Fruit fly (Drosophila melanogaster) whole organism, prepupa: ENCODE results near the gene CG33111.

Experiments
- Blimp-1 ChIP-seq: fragments of 200-800 bp; sonication (Bioruptor generic); optimal IDR thresholded peaks from 3 replicates; lab custom pipeline; 2017; ENCODE audit warnings: missing biosample characterization, missing genetic modification characterization, mild to moderate bottlenecking, moderate library complexity, missing genetic modification reagents
- CG10631 ChIP-seq: fragments of 200-800 bp; sonication (Bioruptor generic); optimal IDR thresholded peaks from 2 replicates; lab custom pipeline; 2016; ENCODE audit warnings: missing biosample characterization, missing genetic modification characterization
- CG11294 ChIP-seq: fragments of 200-800 bp; sonication (Bioruptor generic); IDR thresholded peaks from 2 replicates; pipeline ENCODE4 v1.3.6; 2022; ENCODE audit warnings: missing biosample characterization, missing genetic modification characterization
- CG11762 ChIP-seq: fragments of 200-800 bp; sonication (Bioruptor generic); optimal IDR thresholded peaks from 3 replicates; lab custom pipeline; 2016; ENCODE audit warnings: missing biosample characterization, missing genetic modification characterization; ENCODE audit not compliant: insufficient read depth
- CG1621 ChIP-seq: fragments of 200-800 bp; sonication (Bioruptor generic); optimal IDR thresholded peaks from 3 replicates; lab custom pipeline; 2018; ENCODE audit warnings: missing biosample characterization, mild to moderate bottlenecking, missing genetic modification characterization
- CG16779 ChIP-seq: fragments of 200-800 bp; sonication (Bioruptor generic); optimal IDR thresholded peaks from 3 replicates; lab custom pipeline; 2017; ENCODE audit warnings: missing biosample characterization, mild to moderate bottlenecking, missing genetic modification characterization
- CG31627 ChIP-seq: fragments of 200-800 bp; sonication (Bioruptor generic); optimal IDR thresholded peaks from 3 replicates; lab custom pipeline; 2016; ENCODE audit warnings: missing biosample characterization, missing genetic modification characterization
- CG32006 ChIP-seq: fragments of 200-800 bp; sonication (Bioruptor generic); optimal IDR thresholded peaks from 3 replicates; lab custom pipeline; 2017; ENCODE audit warnings: missing biosample characterization, mild to moderate bottlenecking, missing genetic modification characterization
- CG34406 ChIP-seq: fragments of 200-800 bp; sonication (Bioruptor generic); optimal IDR thresholded peaks from 3 replicates; lab custom pipeline; 2016; ENCODE audit warnings: missing biosample characterization, missing genetic modification characterization
- CG3919 ChIP-seq: fragments of 200-800 bp; sonication (Bioruptor generic); optimal IDR thresholded peaks from 3 replicates; lab custom pipeline; 2016; ENCODE audit warnings: missing biosample characterization, missing genetic modification characterization
- CG4318 ChIP-seq: fragments of 200-800 bp; sonication (Bioruptor generic); optimal IDR thresholded peaks from 3 replicates; lab custom pipeline; 2017; ENCODE audit warnings: missing biosample characterization, mild to moderate bottlenecking, missing genetic modification characterization
- CG6163 ChIP-seq: fragments of 200-800 bp; sonication (Bioruptor generic); IDR thresholded peaks from 3 replicates; pipeline ENCODE4 v1.3.6; 2022; ENCODE audit warnings: missing biosample characterization, missing genetic modification characterization
- CG6792 ChIP-seq: fragments of 200-800 bp; sonication (Bioruptor generic); optimal IDR thresholded peaks from 3 replicates; lab custom pipeline; 2016; ENCODE audit warnings: missing biosample characterization, missing genetic modification characterization
- CG6808 ChIP-seq: fragments of 200-800 bp; sonication (Bioruptor generic); optimal IDR thresholded peaks from 3 replicates; lab custom pipeline; 2017; ENCODE audit warnings: missing biosample characterization, missing genetic modification characterization, mild to moderate bottlenecking, moderate library complexity, missing genetic modification reagents
- CG6854 ChIP-seq: fragments of 200-800 bp; sonication (Bioruptor generic); optimal IDR thresholded peaks from 2 replicates; lab custom pipeline; 2017; ENCODE audit warnings: missing biosample characterization, mild to moderate bottlenecking, missing genetic modification characterization
- CG8319 ChIP-seq: fragments of 200-800 bp; sonication (Bioruptor generic); optimal IDR thresholded peaks from 3 replicates; lab custom pipeline; 2016; ENCODE audit warnings: missing biosample characterization, missing genetic modification characterization
- CG8632 ChIP-seq: fragments of 200-800 bp; sonication (Bioruptor generic); optimal IDR thresholded peaks from 3 replicates; lab custom pipeline; 2016; ENCODE audit warnings: missing biosample characterization, missing genetic modification characterization
- CG9139 ChIP-seq: fragments of 200-800 bp; sonication (Bioruptor generic); optimal IDR thresholded peaks from 3 replicates; lab custom pipeline; 2017; ENCODE audit warnings: missing biosample characterization, mild to moderate bottlenecking, missing genetic modification characterization
- Eip93F ChIP-seq: fragments of 200-800 bp; sonication (Bioruptor generic); optimal IDR thresholded peaks from 2 replicates; lab custom pipeline; 2016; ENCODE audit warnings: missing biosample characterization, mild to moderate bottlenecking, missing genetic modification characterization
- Ets96B ChIP-seq: fragments of 200-800 bp; optimal IDR thresholded peaks from 2 replicates; lab custom pipeline; 2019; ENCODE audit warnings: missing biosample characterization, mild to moderate bottlenecking, missing genetic modification characterization, moderate library complexity
- Hr38 ChIP-seq: sonication (Bioruptor generic); optimal IDR thresholded peaks from 2 replicates; lab custom pipeline; 2016; ENCODE audit warnings: missing biosample characterization, missing genetic modification characterization
- Hr39 ChIP-seq: fragments of 200-800 bp; sonication (Bioruptor generic); optimal IDR thresholded peaks from 2 replicates; lab custom pipeline; 2016; ENCODE audit warnings: missing biosample characterization, missing genetic modification characterization
- Hr4 ChIP-seq: fragments of 200-800 bp; sonication (Bioruptor generic); optimal IDR thresholded peaks from 3 replicates; lab custom pipeline; 2016; ENCODE audit warnings: missing biosample characterization, missing genetic modification characterization
- Lpt ChIP-seq: fragments of 200-800 bp; sonication (Bioruptor generic); optimal IDR thresholded peaks from 3 replicates; lab custom pipeline; 2016; ENCODE audit warnings: missing biosample characterization, missing genetic modification characterization
- Met ChIP-seq: fragments of 200-800 bp; sonication (Bioruptor generic); optimal IDR thresholded peaks from 3 replicates; lab custom pipeline; 2016; ENCODE audit warnings: missing biosample characterization, missing genetic modification characterization
- Smox ChIP-seq: fragments of 200-800 bp; sonication (Bioruptor generic); optimal IDR thresholded peaks from 3 replicates; lab custom pipeline; 2016; ENCODE audit warnings: missing biosample characterization, missing genetic modification characterization
- Sox102F ChIP-seq: fragments of 200-800 bp; sonication (Bioruptor generic); optimal IDR thresholded peaks from 2 replicates; lab custom pipeline; 2016; ENCODE audit warnings: missing biosample characterization, mild to moderate bottlenecking, missing genetic modification characterization
- Sox15 ChIP-seq: fragments of 200-800 bp; sonication (Bioruptor generic); optimal IDR thresholded peaks from 3 replicates; lab custom pipeline; 2016; ENCODE audit warnings: missing biosample characterization, missing genetic modification characterization
- achi ChIP-seq: fragments of 200-800 bp; sonication (Bioruptor generic); optimal IDR thresholded peaks from 3 replicates; lab custom pipeline; 2016; ENCODE audit warnings: missing biosample characterization, missing genetic modification characterization
- cyc ChIP-seq: fragments of 200-800 bp; sonication (Bioruptor generic); optimal IDR thresholded peaks from 3 replicates; lab custom pipeline; 2016; ENCODE audit warnings: missing biosample characterization, missing genetic modification characterization
- dac ChIP-seq: fragments of 200-800 bp; sonication (Bioruptor generic); optimal IDR thresholded peaks from 2 replicates; lab custom pipeline; 2017; ENCODE audit warnings: missing biosample characterization, mild to moderate bottlenecking, missing genetic modification characterization
- eg ChIP-seq: fragments of 200-800 bp; sonication (Bioruptor generic); IDR thresholded peaks from 3 replicates; pipeline ENCODE4 v1.3.6; 2022; ENCODE audit warnings: missing biosample characterization, missing genetic modification characterization
- esn ChIP-seq: fragments of 200-800 bp; sonication (Bioruptor generic); optimal IDR thresholded peaks from 2 replicates; lab custom pipeline; 2016; ENCODE audit warnings: missing biosample characterization, mild to moderate bottlenecking, missing genetic modification characterization, moderate library complexity
- fd85E ChIP-seq: fragments of 200-800 bp; sonication (Bioruptor generic); optimal IDR thresholded peaks from 3 replicates; lab custom pipeline; 2016; ENCODE audit warnings: missing biosample characterization, missing genetic modification characterization
- lz ChIP-seq: fragments of 200-800 bp; sonication (Bioruptor generic); optimal IDR thresholded peaks from 3 replicates; lab custom pipeline; 2016; ENCODE audit warnings: missing biosample characterization, missing genetic modification characterization
- net ChIP-seq: fragments of 200-800 bp; sonication (Bioruptor generic); optimal IDR thresholded peaks from 3 replicates; lab custom pipeline; 2016; ENCODE audit warnings: missing biosample characterization, missing genetic modification characterization
- salr ChIP-seq, 2 experiments: fragments of 200-800 bp; sonication (Bioruptor generic); optimal IDR thresholded peaks; 3 replicates each; lab custom pipeline; 2016 to 2018; ENCODE audit warnings: missing biosample characterization in 2 of 2, missing genetic modification characterization in 2 of 2, mild to moderate bottlenecking in 1 of 2
- spab ChIP-seq: fragments of 200-800 bp; sonication (Bioruptor generic); optimal IDR thresholded peaks from 2 replicates; lab custom pipeline; 2017; ENCODE audit warnings: missing biosample characterization, mild to moderate bottlenecking, missing genetic modification characterization, missing genetic modification reagents
- ss ChIP-seq, 2 experiments: fragments of 200-800 bp; sonication (Bioruptor generic); optimal IDR thresholded peaks; 2 replicates in 1 of 2; 3 replicates in 1 of 2; lab custom pipeline; 2017 to 2018; ENCODE audit warnings: mild to moderate bottlenecking in 2 of 2, missing biosample characterization in 2 of 2, missing genetic modification characterization in 2 of 2, moderate library complexity in 1 of 2
- svp ChIP-seq: fragments of 200-800 bp; sonication (Bioruptor generic); peaks from one replicate; lab custom pipeline; 2016; ENCODE audit warnings: missing biosample characterization, missing genetic modification characterization
- topi ChIP-seq: fragments of 200-800 bp; sonication (Bioruptor generic); optimal IDR thresholded peaks from 3 replicates; lab custom pipeline; 2016; ENCODE audit warnings: missing biosample characterization, missing genetic modification characterization
- vri ChIP-seq: fragments of 200-800 bp; sonication (Bioruptor generic); optimal IDR thresholded peaks from 3 replicates; lab custom pipeline; 2016; ENCODE audit warnings: missing biosample characterization, mild to moderate bottlenecking, missing genetic modification characterization

Gene CG33111

DNA sequence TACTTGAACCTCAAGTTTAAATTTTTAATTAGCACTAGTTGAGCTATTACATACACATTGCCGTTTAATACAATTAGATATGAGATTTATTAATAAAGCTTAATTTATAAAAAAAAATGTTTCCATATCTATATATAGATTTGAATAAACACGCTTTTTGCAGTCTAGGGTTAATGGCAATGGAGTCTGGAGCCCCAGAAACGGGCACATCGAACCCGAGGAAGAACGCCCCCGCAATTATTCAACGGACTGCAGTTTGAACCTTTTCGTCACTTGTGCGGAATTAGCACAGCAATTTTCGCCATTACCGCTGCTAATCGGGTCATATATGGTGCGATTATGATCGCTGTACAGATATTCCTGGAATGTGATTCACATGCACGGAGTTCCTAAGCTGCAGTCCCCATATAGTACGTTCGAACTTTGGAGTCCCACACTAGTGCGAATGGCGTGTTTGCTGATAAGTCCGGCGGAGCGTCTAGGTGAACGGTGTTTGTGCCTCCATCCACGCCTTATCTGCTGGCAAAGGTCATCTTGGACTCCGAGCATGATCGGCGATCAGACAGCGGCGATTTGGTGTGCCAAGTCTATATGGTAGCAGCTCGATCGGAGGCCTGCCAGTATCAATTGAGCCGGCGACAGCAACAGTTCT, 55.3 kb downstream of the CG33111 start, which contains the start of gene Lsd-1 (continued):
- TF ChIP-seq CG16779 (tag; lab: Kevin White, UChicago), result peak; percentile 69
- TF ChIP-seq CG6163 (GFP tag; lab: Robert Waterston, UW), result peak; percentile 44
- no peak for TF ChIP-seq CG8319 (GFP tag; lab: Kevin White, UChicago)
- TF ChIP-seq dac (GFP tag; lab: Kevin White, UChicago), result no peak
- peak; percentile 31 for TF ChIP-seq Hr4 (GFP tag; lab: Kevin White, UChicago)
- TF ChIP-seq CG32006 (GFP tag; lab: Kevin White, UChicago), result peak; percentile 54
- TF ChIP-seq Sox15 (GFP tag; lab: Kevin White, UChicago), result no peak
- TF ChIP-seq CG10631 (GFP tag; lab: Kevin White, UChicago), result peak; percentile 28
- no peak for TF ChIP-seq CG11762 (GFP tag; lab: Kevin White, UChicago)
- TF ChIP-seq Hr38 (GFP tag; lab: Kevin White, UChicago), result no peak
- TF ChIP-seq CG4318 (GFP tag; lab: Kevin White, UChicago), result no peak
- peak; percentile 64 for TF ChIP-seq net
- no peak for TF ChIP-seq CG6854 (GFP tag; lab: Kevin White, UChicago)
- TF ChIP-seq spab (GFP tag; lab: Kevin White, UChicago), result peak; percentile 51
- peak; percentile 29 for TF ChIP-seq CG1621 (tag; lab: Kevin White, UChicago)
- peak; percentile 20 for TF ChIP-seq Met (GFP tag; lab: Kevin White, UChicago)
- peak; percentile 76 for TF ChIP-seq CG6808 (GFP tag; lab: Kevin White, UChicago)

DNA sequence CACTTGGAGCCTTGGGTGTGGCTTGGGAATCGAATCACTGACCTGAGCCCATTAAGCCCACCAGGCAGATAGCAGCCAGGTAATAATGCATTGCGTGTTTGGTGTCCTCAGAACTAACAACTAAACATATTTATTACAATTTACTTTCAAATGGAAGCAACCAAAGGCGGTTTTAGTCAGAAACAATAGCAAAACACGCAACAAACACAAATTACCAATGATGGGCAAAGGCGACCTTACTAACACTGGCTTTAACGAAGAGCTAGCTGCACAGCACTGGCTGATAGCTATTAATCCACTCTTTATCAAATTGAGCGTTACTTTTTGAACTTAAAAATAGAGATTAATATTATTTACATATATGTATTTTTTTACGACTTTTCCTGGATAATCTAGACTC, 56.0 kb downstream of the CG33111 start, which contains the start of gene udt:
Gene udt, minus strand, starts transcription at position 249 of the 400 bp plus-strand sequence.
- peak; percentile 17 for TF ChIP-seq CG3919 (GFP tag; lab: Kevin White, UChicago)
- no peak for TF ChIP-seq lz (GFP tag; lab: Kevin White, UChicago)
- no peak for TF ChIP-seq Ets96B (tag; lab: Kevin White, UChicago)
- TF ChIP-seq CG32006 (GFP tag; lab: Kevin White, UChicago), result no peak
- TF ChIP-seq CG11294, result no peak
- TF ChIP-seq CG31627 (GFP tag; lab: Kevin White, UChicago), result no peak
- no peak for TF ChIP-seq Lpt (GFP tag; lab: Kevin White, UChicago)
- TF ChIP-seq CG11762 (GFP tag; lab: Kevin White, UChicago), result no peak
- TF ChIP-seq CG8632 (GFP tag; lab: Kevin White, UChicago), result no peak
- no peak for TF ChIP-seq Sox102F (GFP tag; lab: Kevin White, UChicago)
- TF ChIP-seq CG9139 (GFP tag; lab: Kevin White, UChicago), result no peak
- no peak for TF ChIP-seq Met (GFP tag; lab: Kevin White, UChicago)
- peak; percentile 33 for TF ChIP-seq svp
- no peak for TF ChIP-seq topi (GFP tag; lab: Kevin White, UChicago)
- no peak for TF ChIP-seq ss (GFP tag; optimal IDR thresholded peaks at IDR 0.05; lab: Kevin White, UChicago)
- TF ChIP-seq esn (GFP tag; lab: Kevin White, UChicago), result no peak
- TF ChIP-seq vri (GFP tag; lab: Kevin White, UChicago), result peak; percentile 18
- no peak for TF ChIP-seq CG34406
- no peak for TF ChIP-seq Blimp-1 (GFP tag; lab: Kevin White, UChicago)
- TF ChIP-seq achi (GFP tag; lab: Kevin White, UChicago), result no peak
- TF ChIP-seq cyc, result no peak
- no peak for TF ChIP-seq CG6792 (GFP tag; lab: Kevin White, UChicago)
- TF ChIP-seq salr (GFP tag; optimal IDR thresholded peaks at IDR 0.05; lab: Kevin White, UChicago), result no peak
- peak; percentile 24; the same call in 2 of the 3 replicates for TF ChIP-seq CG6163 (GFP tag; lab: Robert Waterston, UW)
- no peak for TF ChIP-seq Hr39 (GFP tag; lab: Kevin White, UChicago)
- TF ChIP-seq Smox (GFP tag; lab: Kevin White, UChicago), result no peak
- no peak for TF ChIP-seq fd85E (GFP tag; lab: Kevin White, UChicago)
- no peak for TF ChIP-seq Eip93F (GFP tag; lab: Kevin White, UChicago)
- no peak for TF ChIP-seq CG8319 (GFP tag; lab: Kevin White, UChicago)
- TF ChIP-seq CG6808 (GFP tag; lab: Kevin White, UChicago), result no peak
- no peak for TF ChIP-seq eg (GFP tag; lab: Robert Waterston, UW)
